Worm (Caenorhabditis elegans): ENCODE data around the gene nhr-216.

- TF ChIP-seq ama-1 (optimal IDR thresholded peaks at IDR 0.05): no peak
- TF ChIP-seq F13H6.1 (tag; optimal IDR thresholded peaks at IDR 0.05): no peak
- no peak for TF ChIP-seq lin-39 (tag; optimal IDR thresholded peaks at IDR 0.05)
- TF ChIP-seq ceh-82 (tag; optimal IDR thresholded peaks at IDR 0.05): no peak
- no peak for TF ChIP-seq ZK546.5 (tag; optimal IDR thresholded peaks at IDR 0.05)
- no peak for TF ChIP-seq ztf-4 (tag; optimal IDR thresholded peaks at IDR 0.05)
- TF ChIP-seq dmd-4 (tag; optimal IDR thresholded peaks at IDR 0.05): no peak
- TF ChIP-seq egl-27 (tag; optimal IDR thresholded peaks at IDR 0.05): no peak
Observed at ce11 chrV:5312453-5312852, 46.2 kb downstream of the nhr-216 start, which contains the start of gene C10G8.3.

All from whole organism, L2 larva.